Fruit fly (Drosophila melanogaster) whole organism, pupa: Measurements from ENCODE around the gene CG11151.

Source experiments
- CG10348 ChIP-seq: fragments of 200-800 bp; sonication (Bioruptor generic); IDR thresholded peaks from 2 replicates; pipeline ENCODE4 v1.3.6; 2022; ENCODE audit warnings: missing biosample characterization, missing genetic modification characterization
- CG12605 ChIP-seq: fragments of 200-800 bp; sonication (Bioruptor generic); IDR thresholded peaks from 2 replicates; pipeline ENCODE4 v1.3.6; 2022; ENCODE audit warnings: missing biosample characterization, missing genetic modification characterization
- CG13204 ChIP-seq: fragments of 200-800 bp; sonication (Bioruptor generic); optimal IDR thresholded peaks from 2 replicates; lab custom pipeline; 2018; ENCODE audit warnings: missing biosample characterization, mild to moderate bottlenecking, missing genetic modification characterization, moderate library complexity
- CG14655 ChIP-seq: fragments of 200-800 bp; sonication (Bioruptor generic); optimal IDR thresholded peaks from 3 replicates; lab custom pipeline; 2017; ENCODE audit warnings: mild to moderate bottlenecking, missing biosample characterization, missing genetic modification reagents, missing genetic modification characterization
- CG15710 ChIP-seq: fragments of 200-800 bp; sonication (Bioruptor generic); optimal IDR thresholded peaks from 2 replicates; lab custom pipeline; 2018; ENCODE audit warnings: missing biosample characterization, mild to moderate bottlenecking, missing genetic modification characterization, moderate library complexity
- CG17806 ChIP-seq: fragments of 200-800 bp; sonication (Bioruptor generic); optimal IDR thresholded peaks from 2 replicates; lab custom pipeline; 2018; ENCODE audit warnings: missing biosample characterization, mild to moderate bottlenecking, missing genetic modification characterization, moderate library complexity
- CG32121 ChIP-seq: fragments of 200-800 bp; sonication (Bioruptor generic); IDR thresholded peaks from 2 replicates; pipeline ENCODE4 v1.3.6; 2022; ENCODE audit warnings: missing biosample characterization, missing genetic modification characterization
- CG34367 ChIP-seq: fragments of 200-800 bp; sonication (Bioruptor generic); optimal IDR thresholded peaks from 2 replicates; lab custom pipeline; 2018; ENCODE audit warnings: missing biosample characterization, mild to moderate bottlenecking, missing genetic modification characterization
- CG4496 ChIP-seq: fragments of 200-800 bp; sonication (Bioruptor generic); IDR thresholded peaks from 3 replicates; pipeline ENCODE4 v1.3.6; 2022; ENCODE audit warnings: missing biosample characterization, missing genetic modification characterization
- CG8159 ChIP-seq: fragments of 200-800 bp; sonication (Bioruptor generic); optimal IDR thresholded peaks from 3 replicates; lab custom pipeline; 2018; ENCODE audit warnings: missing biosample characterization, mild to moderate bottlenecking, missing genetic modification characterization, moderate library complexity
- CG8301 ChIP-seq: fragments of 200-800 bp; sonication (Bioruptor generic); optimal IDR thresholded peaks from 2 replicates; lab custom pipeline; 2018; ENCODE audit warnings: missing biosample characterization, mild to moderate bottlenecking, missing genetic modification characterization
- CG9948 ChIP-seq: fragments of 200-800 bp; sonication (Bioruptor generic); optimal IDR thresholded peaks from 2 replicates; lab custom pipeline; 2018; ENCODE audit warnings: missing biosample characterization, mild to moderate bottlenecking, missing genetic modification characterization, moderate library complexity
- D1 ChIP-seq: fragments of 200-800 bp; sonication (Bioruptor generic); optimal IDR thresholded peaks from 2 replicates; lab custom pipeline; 2018; ENCODE audit warnings: missing biosample characterization, mild to moderate bottlenecking, missing genetic modification characterization, moderate library complexity
- EcR ChIP-seq: fragments of 200-800 bp; sonication (Bioruptor generic); optimal IDR thresholded peaks from 3 replicates; lab custom pipeline; 2019; ENCODE audit warnings: missing biosample characterization, missing genetic modification characterization, mild to moderate bottlenecking, moderate library complexity, missing genetic modification reagents
- Ets98B ChIP-seq: fragments of 200-800 bp; sonication (Bioruptor generic); IDR thresholded peaks from 2 replicates; pipeline ENCODE4 v1.3.6; 2022; ENCODE audit warnings: missing biosample characterization, missing genetic modification characterization
- Pif1A ChIP-seq: fragments of 200-800 bp; sonication (Bioruptor generic); optimal IDR thresholded peaks from 3 replicates; lab custom pipeline; 2016; ENCODE audit warnings: missing biosample characterization, missing genetic modification characterization
- Pif1B ChIP-seq: fragments of 200-800 bp; sonication (Bioruptor generic); optimal IDR thresholded peaks from 3 replicates; lab custom pipeline; 2016; ENCODE audit warnings: missing biosample characterization, missing genetic modification characterization
- Snoo ChIP-seq: fragments of 200-800 bp; sonication (Bioruptor generic); optimal IDR thresholded peaks from 3 replicates; lab custom pipeline; 2017; ENCODE audit warnings: missing biosample characterization, mild to moderate bottlenecking, missing genetic modification characterization, inconsistent platforms
- fd96Ca ChIP-seq: fragments of 200-800 bp; sonication (Bioruptor generic); IDR thresholded peaks from 3 replicates; pipeline ENCODE4 v1.3.6; 2022; ENCODE audit warnings: missing biosample characterization, missing genetic modification characterization
- gl ChIP-seq: fragments of 200-800 bp; sonication (Bioruptor generic); optimal IDR thresholded peaks from 2 replicates; lab custom pipeline; 2018; ENCODE audit warnings: missing biosample characterization, mild to moderate bottlenecking, missing genetic modification characterization
- rn ChIP-seq: fragments of 200-800 bp; sonication (Bioruptor generic); IDR thresholded peaks from 2 replicates; pipeline ENCODE4 v1.3.6; 2022; ENCODE audit warnings: missing biosample characterization, missing genetic modification characterization

The CG11151 gene

dm6 chrX:13734866-13735265 lies 4.7 kb upstream of the CG11151 start:
- TF ChIP-seq EcR (GFP tag; lab: Kevin White, UChicago) (no peak), Pif1B (no peak), CG15710 (peak; percentile 13), gl (no peak), CG8301 (no peak), Pif1A (no peak), CG9948 (tag; lab: Kevin White, UChicago) (peak; percentile 36), CG34367 (tag; lab: Kevin White, UChicago) (no peak), fd96Ca (no peak), CG32121 (GFP tag; lab: Robert Waterston, UW) (peak; percentile 46), CG8159 (tag; lab: Kevin White, UChicago) (no peak), D1 (tag; lab: Kevin White, UChicago) (no peak), CG4496 (peak; percentile 52; the same call in 2 of the 3 replicates), Snoo (tag; lab: Kevin White, UChicago) (no peak), CG13204 (GFP tag; lab: Kevin White, UChicago) (no peak), CG17806 (tag; lab: Kevin White, UChicago) (peak; percentile 8), CG14655 (GFP tag; lab: Kevin White, UChicago) (no peak), rn (GFP tag; lab: Robert Waterston, UW) (no peak), CG10348 (GFP tag; lab: Robert Waterston, UW) (no peak), Ets98B (GFP tag; lab: Robert Waterston, UW) (peak; percentile 32), CG12605 (GFP tag; lab: Robert Waterston, UW) (no peak)

- TF ChIP-seq CG8159 (tag; lab: Kevin White, UChicago) (no peak), CG17806 (tag; lab: Kevin White, UChicago) (no peak), Pif1A (no peak)
Measured at dm6 chrX:13735322-13736173, 4.0 kb upstream of the CG11151 start.

- TF ChIP-seq CG4496 = peak; percentile 55; the same call in 2 of the 3 replicates
- TF ChIP-seq Ets98B (GFP tag; lab: Robert Waterston, UW) = no peak
- TF ChIP-seq CG12605 (GFP tag; lab: Robert Waterston, UW) = 0 out of 2 replicates have a peak, but pooled peaks have one; percentile 12
- peak; percentile 26; the same call in 1 of the 2 replicates for TF ChIP-seq CG32121 (GFP tag; lab: Robert Waterston, UW)
Measured at dm6 chrX:13736174-13736482, 3.4 kb upstream of the CG11151 start, which contains the start of gene g. g (minus strand) TSS chrX:13736278.

dm6 chrX:13737939-13738338 lies 1.6 kb upstream of the CG11151 start, which contains the start of gene CG11134:
CG11134 (plus strand) TSS chrX:13737942.
- TF ChIP-seq gl (no peak), CG10348 (GFP tag; lab: Robert Waterston, UW) (no peak)

dm6 chrX:13740062-13740461 lies 518 bp downstream of the CG11151 start:
- TF ChIP-seq CG14655 (GFP tag; lab: Kevin White, UChicago) = peak; percentile 79
- TF ChIP-seq Ets98B (GFP tag; lab: Robert Waterston, UW) = peak; percentile 92
- peak; percentile 83 for TF ChIP-seq CG13204 (GFP tag; lab: Kevin White, UChicago)
- TF ChIP-seq Snoo (tag; lab: Kevin White, UChicago) = peak; percentile 49
- TF ChIP-seq CG8159 (tag; lab: Kevin White, UChicago) = peak; percentile 74
- TF ChIP-seq CG17806 (tag; lab: Kevin White, UChicago) = peak; percentile 77
- peak; percentile 73 for TF ChIP-seq CG12605 (GFP tag; lab: Robert Waterston, UW)
- peak; percentile 84 for TF ChIP-seq Pif1B
- peak; percentile 40 for TF ChIP-seq D1 (tag; lab: Kevin White, UChicago)
- peak; percentile 78 for TF ChIP-seq CG15710
- TF ChIP-seq CG4496 = peak; percentile 96
- TF ChIP-seq gl = peak; percentile 80
- TF ChIP-seq CG9948 (tag; lab: Kevin White, UChicago) = peak; percentile 69
- TF ChIP-seq CG34367 (tag; lab: Kevin White, UChicago) = peak; percentile 78
- peak; percentile 76 for TF ChIP-seq rn (GFP tag; lab: Robert Waterston, UW)
- peak; percentile 76; the same call in 1 of the 2 replicates for TF ChIP-seq CG32121 (GFP tag; lab: Robert Waterston, UW)
- peak; percentile 80 for TF ChIP-seq CG8301
- TF ChIP-seq CG10348 (GFP tag; lab: Robert Waterston, UW) = peak; percentile 55; the same call in 1 of the 2 replicates
- peak; percentile 82 for TF ChIP-seq Pif1A
- TF ChIP-seq fd96Ca = peak; percentile 93
- no peak for TF ChIP-seq EcR (GFP tag; lab: Kevin White, UChicago)

dm6 chrX:13740992-13741391 lies 1.4 kb downstream of the CG11151 start:
- TF ChIP-seq CG14655 (GFP tag; lab: Kevin White, UChicago) = no peak
- TF ChIP-seq CG17806 (tag; lab: Kevin White, UChicago) = no peak
- TF ChIP-seq CG8301 = no peak
- TF ChIP-seq CG15710 = no peak
- TF ChIP-seq CG32121 (GFP tag; lab: Robert Waterston, UW) = no peak
- TF ChIP-seq D1 (tag; lab: Kevin White, UChicago) = no peak
- no peak for TF ChIP-seq Pif1B
- TF ChIP-seq, all 21 proteins: peak for 0
